Fruit fly (Drosophila melanogaster): ENCODE measurements around the gene Myo95E.

Gene Myo95E

dm6 chr3R:24134580-24134979, 26.7 kb downstream of the Myo95E start, which contains the start of gene Sec10:
TSS of gene Sec10 (plus strand) at chr3R:24134831.
- TF ChIP-seq esn (GFP tag; optimal IDR thresholded peaks at IDR 0.05), result peak; percentile 11
- no peak for TF ChIP-seq CG6792 (GFP tag; optimal IDR thresholded peaks at IDR 0.05)
- peak; percentile 95 for TF ChIP-seq fkh (GFP tag; optimal IDR thresholded peaks at IDR 0.05)
- TF ChIP-seq CG6854 (GFP tag; optimal IDR thresholded peaks at IDR 0.05), result peak; percentile 34

- no peak for TF ChIP-seq vri (GFP tag; optimal IDR thresholded peaks at IDR 0.05)
- no peak for TF ChIP-seq Sox102F (GFP tag; optimal IDR thresholded peaks at IDR 0.05)
- no peak for TF ChIP-seq CG8632 (GFP tag; optimal IDR thresholded peaks at IDR 0.05)
- no peak for TF ChIP-seq acj6 (GFP tag; optimal IDR thresholded peaks at IDR 0.05)
- TF ChIP-seq Gug (GFP tag; IDR thresholded peaks at IDR 0.05), result no peak
- TF ChIP-seq CG9139 (GFP tag; optimal IDR thresholded peaks at IDR 0.05), result no peak
- TF ChIP-seq CG6854 (GFP tag; optimal IDR thresholded peaks at IDR 0.05), result no peak
- no peak for TF ChIP-seq Sox14 (GFP tag; optimal IDR thresholded peaks at IDR 0.05)
- TF ChIP-seq Ets96B (tag; optimal IDR thresholded peaks at IDR 0.05), result no peak
- TF ChIP-seq Eip93F (GFP tag; optimal IDR thresholded peaks at IDR 0.05), result no peak
- no peak for TF ChIP-seq dac (GFP tag; optimal IDR thresholded peaks at IDR 0.05)
- no peak for TF ChIP-seq CG11902 (GFP tag; optimal IDR thresholded peaks at IDR 0.05)
These were observed 31.2 kb downstream of the Myo95E start, which contains the start of the genes GatB and Tsc1 for dm6 chr3R:24130080-24130479. TSS of gene GatB (minus strand) at chr3R:24130255. TSS of gene Tsc1 (plus strand) at chr3R:24130307.

- no peak for TF ChIP-seq lz (GFP tag; optimal IDR thresholded peaks at IDR 0.05)
- no peak for TF ChIP-seq ss (GFP tag; optimal IDR thresholded peaks at IDR 0.05)
- peak; percentile 95 for TF ChIP-seq svp (GFP tag)
These were observed 38.9 kb downstream of the Myo95E start for dm6 chr3R:24122369-24122768.

DNA sequence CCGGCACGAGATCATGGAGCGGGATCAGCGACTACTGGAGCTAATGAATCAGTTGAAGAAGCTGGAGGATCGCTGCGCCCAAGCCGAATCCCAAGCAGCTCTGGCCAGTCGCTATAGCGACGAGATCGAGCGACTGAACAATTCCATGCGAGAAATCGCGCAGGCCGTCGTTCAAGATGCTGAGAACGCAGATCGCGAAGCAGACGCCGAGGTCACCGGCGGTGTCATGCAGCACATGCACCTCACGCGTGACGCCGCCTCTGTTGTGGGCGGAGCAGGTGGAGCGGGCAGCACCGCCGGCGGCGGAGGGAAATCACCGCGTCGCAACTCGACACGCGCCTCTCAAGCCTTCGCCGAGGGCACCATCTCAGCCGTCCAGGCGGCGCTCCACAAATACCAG, 39.6 kb downstream of the Myo95E start:
- TF ChIP-seq CG4318 (GFP tag; optimal IDR thresholded peaks at IDR 0.05) (no peak), svp (GFP tag) (peak; percentile 91), CG11294 (GFP tag; IDR thresholded peaks at IDR 0.05) (no peak), Eip93F (GFP tag; optimal IDR thresholded peaks at IDR 0.05) (no peak)

- TF ChIP-seq CG15336 (GFP tag; IDR thresholded peaks at IDR 0.05), result 0 out of 2 replicates have a peak, but pooled peaks have one; percentile 16
- TF ChIP-seq Eip78C (GFP tag), result peak; percentile 50
- peak; percentile 16 for TF ChIP-seq CG10669 (GFP tag; optimal IDR thresholded peaks at IDR 0.05)
- TF ChIP-seq CG6808 (GFP tag; optimal IDR thresholded peaks at IDR 0.05), result peak; percentile 67
- TF ChIP-seq CG9139 (GFP tag; optimal IDR thresholded peaks at IDR 0.05), result peak; percentile 33
- peak; percentile 19 for TF ChIP-seq CG1621 (tag; optimal IDR thresholded peaks at IDR 0.05)
- peak; percentile 59 for TF ChIP-seq CG6276 (GFP tag; optimal IDR thresholded peaks at IDR 0.05)
- TF ChIP-seq Eip75B (GFP tag; optimal IDR thresholded peaks at IDR 0.05), result no peak
- peak; percentile 25 for TF ChIP-seq CG16779 (tag; optimal IDR thresholded peaks at IDR 0.05)
- TF ChIP-seq CG6854 (GFP tag; optimal IDR thresholded peaks at IDR 0.05), result peak; percentile 13
- no peak for TF ChIP-seq CG8119 (GFP tag; IDR thresholded peaks at IDR 0.05)
- peak; percentile 67 to 68 for TF ChIP-seq ss (GFP tag; optimal IDR thresholded peaks at IDR 0.05)
- TF ChIP-seq svp (GFP tag), result peak; percentile 98
- no peak for TF ChIP-seq CG7368 (GFP tag; optimal IDR thresholded peaks at IDR 0.05)
- TF ChIP-seq CG3032 (tag; optimal IDR thresholded peaks at IDR 0.05), result no peak
- peak; percentile 12 for TF ChIP-seq spab (GFP tag; optimal IDR thresholded peaks at IDR 0.05)
These were observed 44.3 kb downstream of the Myo95E start for dm6 chr3R:24116972-24117371.

DNA sequence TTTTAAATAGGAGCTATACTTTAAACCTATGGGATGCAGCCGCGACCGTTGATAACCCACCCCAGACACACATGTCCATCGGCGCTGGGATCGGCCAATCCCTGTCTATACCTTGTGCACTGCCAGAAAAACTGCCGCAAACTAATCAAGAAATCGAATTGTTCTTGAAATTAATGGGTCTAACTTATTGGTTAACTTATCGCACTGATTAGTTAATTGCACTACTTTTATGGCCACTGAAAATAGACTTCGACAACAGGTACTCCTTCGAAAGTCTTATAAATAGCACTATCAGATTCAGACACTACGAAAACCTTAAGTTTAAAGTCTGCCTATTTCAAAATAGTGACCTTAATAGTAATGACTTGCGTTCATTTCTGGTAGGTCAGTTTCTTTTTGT, 45.1 kb downstream of the Myo95E start, which contains the start of gene CG13607:
Gene CG13607 (minus strand): TSS at position 143 of the 400 bp plus-strand sequence.
- TF ChIP-seq Hr39 (GFP tag; optimal IDR thresholded peaks at IDR 0.05) (no peak), Eip78C (GFP tag) (peak; percentile 67), CG32006 (GFP tag; optimal IDR thresholded peaks at IDR 0.05) (peak; percentile 45), svp (GFP tag) (peak; percentile 89), esn (GFP tag; optimal IDR thresholded peaks at IDR 0.05) (peak; percentile 1), CG9139 (GFP tag; optimal IDR thresholded peaks at IDR 0.05) (no peak)

Measured in whole organism, prepupa.